Fruit fly (Drosophila melanogaster) whole organism, embryonic: ENCODE results near the gene Ccdc58.
A peak's percentile ranks its signal among the peaks of the same experiment; 100 is the strongest.

Experiments used
- Atf-2 ChIP-seq: fragments of 200-800 bp; sonication (Bioruptor generic); optimal IDR thresholded peaks from 2 replicates; lab custom pipeline; 2016; ENCODE audit warnings: missing biosample characterization, missing genetic modification characterization
- B-H1 ChIP-seq: fragments of 200-800 bp; sonication (Bioruptor generic); IDR thresholded peaks from 3 replicates; pipeline ENCODE4 v1.3.6; 2022; ENCODE audit warnings: missing biosample characterization, missing genetic modification characterization
- B-H2 ChIP-seq: fragments of 200-800 bp; sonication (Bioruptor generic); optimal IDR thresholded peaks from 2 replicates; lab custom pipeline; 2018; ENCODE audit warnings: missing biosample characterization, mild to moderate bottlenecking, missing genetic modification characterization
- BEAF-32 ChIP-seq: fragments of 200-800 bp; sonication (Bioruptor generic); optimal IDR thresholded peaks from 3 replicates; lab custom pipeline; 2017; ENCODE audit warnings: missing biosample characterization, missing genetic modification characterization, mild to moderate bottlenecking, moderate library complexity, missing genetic modification reagents
- CG10431 ChIP-seq: fragments of 200-800 bp; sonication (Bioruptor generic); optimal IDR thresholded peaks from 3 replicates; lab custom pipeline; 2018; ENCODE audit warnings: missing biosample characterization, mild to moderate bottlenecking, missing genetic modification characterization
- CG10462 ChIP-seq: fragments of 200-800 bp; sonication (Bioruptor generic); optimal IDR thresholded peaks from 2 replicates; lab custom pipeline; 2016; ENCODE audit warnings: missing biosample characterization, missing genetic modification characterization
- CG10959 ChIP-seq: fragments of 200-800 bp; sonication (Bioruptor generic); IDR thresholded peaks from 2 replicates; pipeline ENCODE4 v1.3.6; 2022; ENCODE audit warnings: missing biosample characterization, missing genetic modification characterization
- CG11696 ChIP-seq: fragments of 200-800 bp; sonication (Bioruptor generic); IDR thresholded peaks from 2 replicates; pipeline ENCODE4 v1.3.6; 2022; ENCODE audit warnings: missing biosample characterization, missing genetic modification characterization
- CG12155 ChIP-seq: fragments of 200-800 bp; sonication (Bioruptor generic); optimal IDR thresholded peaks from 3 replicates; lab custom pipeline; 2016; ENCODE audit warnings: missing biosample characterization, missing genetic modification characterization
- CG12391 ChIP-seq: fragments of 200-800 bp; sonication (Bioruptor generic); optimal IDR thresholded peaks from 3 replicates; lab custom pipeline; 2018; ENCODE audit warnings: missing biosample characterization, mild to moderate bottlenecking, missing genetic modification characterization, moderate library complexity
- CG13287 ChIP-seq: fragments of 200-800 bp; sonication (Bioruptor generic); IDR thresholded peaks from 2 replicates; pipeline ENCODE4 v1.3.6; 2022; ENCODE audit warnings: missing biosample characterization, missing genetic modification characterization; ENCODE audit not compliant: partially characterized antibody
- CG15269 ChIP-seq: fragments of 200-800 bp; sonication (Bioruptor generic); optimal IDR thresholded peaks from 2 replicates; lab custom pipeline; 2018; ENCODE audit warnings: missing biosample characterization, mild to moderate bottlenecking, missing genetic modification characterization, moderate library complexity
- CG17829 ChIP-seq: fragments of 200-800 bp; optimal IDR thresholded peaks from 2 replicates; lab custom pipeline; 2019; ENCODE audit warnings: missing biosample characterization, mild to moderate bottlenecking, missing genetic modification characterization, moderate library complexity
- CG1832 ChIP-seq: fragments of 200-800 bp; sonication (Bioruptor generic); optimal IDR thresholded peaks from 2 replicates; lab custom pipeline; 2017; ENCODE audit warnings: missing biosample characterization, mild to moderate bottlenecking, missing genetic modification characterization, inconsistent platforms
- CG18764 ChIP-seq: fragments of 200-800 bp; sonication (Bioruptor generic); optimal IDR thresholded peaks from 3 replicates; lab custom pipeline; 2016; ENCODE audit warnings: missing biosample characterization, missing genetic modification characterization
- CG3281 ChIP-seq: fragments of 200-800 bp; sonication (Bioruptor generic); optimal IDR thresholded peaks from 3 replicates; lab custom pipeline; 2017; ENCODE audit warnings: missing biosample characterization, mild to moderate bottlenecking, missing genetic modification characterization
- CG3838 ChIP-seq: fragments of 200-800 bp; sonication (Bioruptor generic); optimal IDR thresholded peaks from 3 replicates; lab custom pipeline; 2016; ENCODE audit warnings: missing biosample characterization, missing genetic modification characterization
- CG3995 ChIP-seq: fragments of 200-800 bp; sonication (Bioruptor generic); optimal IDR thresholded peaks from 3 replicates; lab custom pipeline; 2016; ENCODE audit warnings: missing biosample characterization, missing genetic modification characterization
- CG4617 ChIP-seq: fragments of 200-800 bp; sonication (Bioruptor generic); optimal IDR thresholded peaks from 3 replicates; lab custom pipeline; 2016; ENCODE audit warnings: missing biosample characterization, missing genetic modification characterization, borderline replicate concordance
- CG6689 ChIP-seq: fragments of 200-800 bp; sonication (Bioruptor generic); IDR thresholded peaks from 2 replicates; pipeline ENCODE4 v1.3.6; 2022; ENCODE audit warnings: missing biosample characterization, missing genetic modification characterization
- CG8924 ChIP-seq: fragments of 200-800 bp; optimal IDR thresholded peaks from 3 replicates; lab custom pipeline; 2019; ENCODE audit warnings: missing biosample characterization, mild to moderate bottlenecking, missing genetic modification characterization, moderate library complexity
- Dll ChIP-seq: fragments of 200-800 bp; sonication (Bioruptor generic); IDR thresholded peaks from 4 replicates; pipeline ENCODE4 v1.3.6; 2022; ENCODE audit warnings: missing biosample characterization, missing genetic modification characterization; ENCODE audit not compliant: partially characterized antibody
- Dref ChIP-seq: fragments of 200-800 bp; sonication (Bioruptor generic); IDR thresholded peaks from 2 replicates; pipeline ENCODE4 v1.3.6; 2022; ENCODE audit warnings: missing biosample characterization, missing genetic modification characterization
- Fer2 ChIP-seq: fragments of 200-800 bp; sonication (Bioruptor generic); optimal IDR thresholded peaks from 2 replicates; lab custom pipeline; 2018; ENCODE audit warnings: missing biosample characterization, mild to moderate bottlenecking, missing genetic modification characterization, moderate library complexity
- Hey ChIP-seq: fragments of 200-800 bp; sonication (Bioruptor generic); optimal IDR thresholded peaks from 3 replicates; lab custom pipeline; 2018; ENCODE audit warnings: missing biosample characterization, mild to moderate bottlenecking, missing genetic modification characterization
- HmgD ChIP-seq: fragments of 200-800 bp; sonication (Bioruptor generic); optimal IDR thresholded peaks from 3 replicates; lab custom pipeline; 2016; ENCODE audit warnings: missing biosample characterization, missing genetic modification characterization
- Hmr ChIP-seq: fragments of 200-800 bp; sonication (Bioruptor generic); optimal IDR thresholded peaks from 3 replicates; lab custom pipeline; 2017; ENCODE audit warnings: mild to moderate bottlenecking, missing biosample characterization, missing genetic modification reagents, missing genetic modification characterization
- Nf-YA ChIP-seq: fragments of 200-800 bp; sonication (Bioruptor generic); IDR thresholded peaks from 2 replicates; pipeline ENCODE4 v1.3.6; 2022; ENCODE audit warnings: missing biosample characterization, missing genetic modification characterization
- Rx ChIP-seq: fragments of 200-800 bp; sonication (Bioruptor generic); IDR thresholded peaks from 2 replicates; pipeline ENCODE4 v1.3.6; 2022; ENCODE audit warnings: missing biosample characterization, missing genetic modification characterization
- Sry-β ChIP-seq: fragments of 200-800 bp; sonication (Bioruptor generic); optimal IDR thresholded peaks from 2 replicates; lab custom pipeline; 2018; ENCODE audit warnings: missing biosample characterization, mild to moderate bottlenecking, missing genetic modification characterization, moderate library complexity
- al ChIP-seq: fragments of 200-800 bp; sonication (Bioruptor generic); IDR thresholded peaks from 2 replicates; pipeline ENCODE4 v1.3.6; 2022; ENCODE audit warnings: missing biosample characterization, missing genetic modification characterization
- ase ChIP-seq: fragments of 200-800 bp; sonication (Bioruptor generic); IDR thresholded peaks from 3 replicates; pipeline ENCODE4 v1.3.6; 2022; ENCODE audit warnings: missing biosample characterization, missing genetic modification characterization
- btn ChIP-seq: fragments of 200-800 bp; sonication (Bioruptor generic); optimal IDR thresholded peaks from 2 replicates; lab custom pipeline; 2016; ENCODE audit warnings: missing biosample characterization, missing genetic modification characterization
- chinmo ChIP-seq: fragments of 200-800 bp; sonication (Bioruptor generic); IDR thresholded peaks from 4 replicates; pipeline ENCODE4 v1.3.6; 2022; ENCODE audit warnings: missing biosample characterization, missing genetic modification characterization; ENCODE audit not compliant: partially characterized antibody
- ci ChIP-seq: fragments of 200-800 bp; sonication (Bioruptor generic); IDR thresholded peaks from 3 replicates; pipeline ENCODE4 v1.3.6; 2022; ENCODE audit warnings: missing biosample characterization, missing genetic modification characterization
- dm ChIP-seq: fragments of 200-800 bp; sonication (Bioruptor generic); optimal IDR thresholded peaks from 3 replicates; lab custom pipeline; 2016; ENCODE audit warnings: missing biosample characterization, missing genetic modification characterization
- gce ChIP-seq: fragments of 200-800 bp; sonication (Bioruptor generic); IDR thresholded peaks from 3 replicates; pipeline ENCODE4 v1.3.6; 2022; ENCODE audit warnings: missing biosample characterization, missing genetic modification characterization
- grau ChIP-seq: fragments of 200-800 bp; optimal IDR thresholded peaks from 3 replicates; lab custom pipeline; 2019; ENCODE audit warnings: missing biosample characterization, mild to moderate bottlenecking, missing genetic modification characterization, moderate library complexity
- gsb ChIP-seq: fragments of 200-800 bp; sonication (Bioruptor generic); IDR thresholded peaks from 2 replicates; pipeline ENCODE4 v1.3.6; 2022; ENCODE audit warnings: missing biosample characterization, missing genetic modification characterization
- luna ChIP-seq: fragments of 200-800 bp; sonication (Bioruptor generic); optimal IDR thresholded peaks from 2 replicates; lab custom pipeline; 2016; ENCODE audit warnings: missing biosample characterization, missing genetic modification characterization
- prd ChIP-seq, 3 experiments: fragments of >200 bp in 2 of 3; fragments of 200-800 bp in 1 of 3; sonication (Bioruptor generic) in 1 of 3; optimal IDR thresholded peaks in 2 of 3; IDR thresholded peaks in 1 of 3; 2 replicates in 2 of 3; 3 replicates in 1 of 3; pipeline versions ENCODE4 v1.3.6 to Lab custom; 2017 to 2022; ENCODE audit warnings: missing biosample characterization in 1 of 3, missing genetic modification characterization in 1 of 3
- pros ChIP-seq: fragments of 200-800 bp; sonication (Bioruptor generic); optimal IDR thresholded peaks from 3 replicates; lab custom pipeline; 2019; ENCODE audit warnings: missing biosample characterization, mild to moderate bottlenecking, missing genetic modification characterization, moderate library complexity
- pzg ChIP-seq: fragments of 200-800 bp; sonication (Bioruptor generic); optimal IDR thresholded peaks from 3 replicates; lab custom pipeline; 2018; ENCODE audit warnings: missing biosample characterization, mild to moderate bottlenecking, missing genetic modification characterization, moderate library complexity
- scrt ChIP-seq: fragments of 200-800 bp; sonication (Bioruptor generic); optimal IDR thresholded peaks from 2 replicates; lab custom pipeline; 2018; ENCODE audit warnings: missing biosample characterization, mild to moderate bottlenecking, missing genetic modification characterization, moderate library complexity
- sim ChIP-seq: fragments of 200-800 bp; sonication (Bioruptor generic); IDR thresholded peaks from 2 replicates; pipeline ENCODE4 v1.3.6; 2022; ENCODE audit warnings: missing biosample characterization, missing genetic modification characterization
- slp2 ChIP-seq: fragments of 200-800 bp; sonication (Bioruptor generic); optimal IDR thresholded peaks from 2 replicates; lab custom pipeline; 2016; ENCODE audit warnings: missing biosample characterization, missing genetic modification characterization
- trem ChIP-seq: fragments of 200-800 bp; optimal IDR thresholded peaks from 3 replicates; lab custom pipeline; 2019; ENCODE audit warnings: missing biosample characterization, mild to moderate bottlenecking, missing genetic modification characterization, moderate library complexity
- tup ChIP-seq: fragments of 200-800 bp; sonication (Bioruptor generic); optimal IDR thresholded peaks from 2 replicates; lab custom pipeline; 2016; ENCODE audit warnings: missing biosample characterization, mild to moderate bottlenecking, missing genetic modification characterization, moderate library complexity
- unc-4 ChIP-seq: fragments of 200-800 bp; sonication (Bioruptor generic); IDR thresholded peaks from 2 replicates; pipeline ENCODE4 v1.3.6; 2022; ENCODE audit warnings: missing biosample characterization, missing genetic modification characterization; ENCODE audit not compliant: partially characterized antibody
- vfl ChIP-seq: fragments of 200-800 bp; sonication (Bioruptor generic); optimal IDR thresholded peaks from 2 replicates; lab custom pipeline; 2016; ENCODE audit warnings: missing biosample characterization, missing genetic modification characterization
- z ChIP-seq: fragments of 200-800 bp; sonication (Bioruptor generic); IDR thresholded peaks from 3 replicates; pipeline ENCODE4 v1.3.6; 2022; ENCODE audit warnings: missing biosample characterization, missing genetic modification characterization

The Ccdc58 gene

dm6 chr3L:19804908-19805307, at the start of gene Ccdc58, which contains the start of gene TORIP:
Gene Ccdc58, plus strand, starts transcription at chr3L:19805181.
Gene TORIP, minus strand, starts transcription at chr3L:19805080.
- TF ChIP-seq CG10431 (no peak), Fer2 (tag; lab: Kevin White, UChicago) (no peak), chinmo (GFP tag; lab: Robert Waterston, UW) (0 out of 4 replicates have a peak, but pooled peaks have one; percentile 21), CG11696 (GFP tag; lab: Robert Waterston, UW) (no peak), pros (GFP tag; lab: Kevin White, UChicago) (no peak), btn (GFP tag; lab: Kevin White, UChicago) (no peak), ci (GFP tag; lab: Robert Waterston, UW) (no peak), slp2 (GFP tag; lab: Kevin White, UChicago) (no peak), Dref (GFP tag; lab: Robert Waterston, UW) (peak; percentile 64), CG8924 (tag; lab: Kevin White, UChicago) (no peak), CG3281 (no peak), prd (optimal IDR thresholded peaks at IDR 0.05; lab: Kevin White, UChicago) (no peak), prd (GFP tag; IDR thresholded peaks at IDR 0.05; lab: Robert Waterston, UW) (no peak), gsb (GFP tag; lab: Robert Waterston, UW) (no peak), trem (tag; lab: Kevin White, UChicago) (peak; percentile 25), CG4617 (no peak), grau (tag; lab: Kevin White, UChicago) (no peak), Rx (GFP tag; lab: Robert Waterston, UW) (no peak), Dll (GFP tag; lab: Robert Waterston, UW) (peak; percentile 85), pzg (GFP tag; lab: Kevin White, UChicago) (peak; percentile 17), gce (GFP tag; lab: Robert Waterston, UW) (no peak), CG17829 (no peak), B-H2 (GFP tag; lab: Kevin White, UChicago) (no peak), Hmr (GFP tag; lab: Kevin White, UChicago) (no peak), CG1832 (no peak), CG10959 (GFP tag; lab: Robert Waterston, UW) (no peak), Nf-YA (no peak), CG13287 (peak; percentile 86), vfl (GFP tag; lab: Kevin White, UChicago) (no peak), BEAF-32 (peak; percentile 71), CG12155 (GFP tag; lab: Kevin White, UChicago) (no peak), scrt (GFP tag; lab: Kevin White, UChicago) (no peak), al (no peak), sim (no peak), HmgD (GFP tag; lab: Kevin White, UChicago) (no peak), tup (no peak), Hey (tag; lab: Kevin White, UChicago) (no peak), Sry-β (GFP tag; lab: Kevin White, UChicago) (no peak), luna (GFP tag; lab: Kevin White, UChicago) (no peak), Atf-2 (no peak), CG10462 (GFP tag; lab: Kevin White, UChicago) (no peak), ase (GFP tag; lab: Robert Waterston, UW) (no peak), CG3995 (GFP tag; lab: Kevin White, UChicago) (no peak), CG18764 (GFP tag; lab: Kevin White, UChicago) (no peak), B-H1 (GFP tag; lab: Robert Waterston, UW) (no peak), unc-4 (GFP tag; lab: Robert Waterston, UW) (peak; percentile 85), dm (no peak), z (GFP tag; lab: Robert Waterston, UW) (no peak), CG3838 (no peak), CG15269 (tag; lab: Kevin White, UChicago) (no peak), CG6689 (GFP tag; lab: Robert Waterston, UW) (no peak), CG12391 (tag; lab: Kevin White, UChicago) (no peak)
